Fruit fly (Drosophila melanogaster) whole organism, embryonic: ENCODE data around the gene CG12123.
A peak's percentile ranks its signal among the peaks of the same experiment; 100 is the strongest.

Experiments
- Atf6 ChIP-seq: fragments of 200-800 bp; sonication (Bioruptor generic); IDR thresholded peaks from 2 replicates; pipeline ENCODE4 v1.3.6; 2022; ENCODE audit warnings: missing biosample characterization, missing genetic modification characterization
- Bgb ChIP-seq: fragments of 200-800 bp; sonication (Bioruptor generic); IDR thresholded peaks from 2 replicates; pipeline ENCODE4 v1.3.6; 2022; ENCODE audit warnings: missing biosample characterization, missing genetic modification characterization; ENCODE audit not compliant: partially characterized antibody
- BtbVII ChIP-seq: fragments of 200-800 bp; sonication (Bioruptor generic); optimal IDR thresholded peaks from 3 replicates; lab custom pipeline; 2017; ENCODE audit warnings: missing biosample characterization, mild to moderate bottlenecking, missing genetic modification characterization
- C15 ChIP-seq: fragments of 200-800 bp; sonication (Bioruptor generic); IDR thresholded peaks from 3 replicates; pipeline ENCODE4 v1.3.6; 2022; ENCODE audit warnings: missing biosample characterization, missing genetic modification characterization
- CG10209 ChIP-seq: fragments of 200-800 bp; sonication (Bioruptor generic); optimal IDR thresholded peaks from 3 replicates; lab custom pipeline; 2017; ENCODE audit warnings: missing biosample characterization, mild to moderate bottlenecking, missing genetic modification characterization, missing genetic modification reagents
- CG11723 ChIP-seq: fragments of 200-800 bp; sonication (Bioruptor generic); optimal IDR thresholded peaks from 2 replicates; lab custom pipeline; 2017; ENCODE audit warnings: missing biosample characterization, mild to moderate bottlenecking, missing genetic modification characterization
- CG12299 ChIP-seq: fragments of 200-800 bp; sonication (Bioruptor generic); optimal IDR thresholded peaks from 2 replicates; lab custom pipeline; 2018; ENCODE audit warnings: missing biosample characterization, mild to moderate bottlenecking, missing genetic modification characterization
- CG13424 ChIP-seq: fragments of 200-800 bp; sonication (Bioruptor generic); optimal IDR thresholded peaks from 2 replicates; lab custom pipeline; 2019; ENCODE audit warnings: missing biosample characterization, mild to moderate bottlenecking, missing genetic modification characterization, moderate library complexity
- CG13894 ChIP-seq: fragments of 200-800 bp; sonication (Bioruptor generic); optimal IDR thresholded peaks from 3 replicates; lab custom pipeline; 2018; ENCODE audit warnings: missing biosample characterization, mild to moderate bottlenecking, missing genetic modification characterization, moderate library complexity
- CG1602 ChIP-seq: fragments of 200-800 bp; sonication (Bioruptor generic); optimal IDR thresholded peaks from 3 replicates; lab custom pipeline; 2016; ENCODE audit warnings: missing biosample characterization, missing genetic modification characterization
- CG17186 ChIP-seq: fragments of 200-800 bp; sonication (Bioruptor generic); optimal IDR thresholded peaks from 3 replicates; lab custom pipeline; 2017; ENCODE audit warnings: missing biosample characterization, missing genetic modification reagents, missing genetic modification characterization
- CG18476 ChIP-seq: fragments of 200-800 bp; sonication (Bioruptor generic); optimal IDR thresholded peaks from 2 replicates; lab custom pipeline; 2016; ENCODE audit warnings: missing biosample characterization, mild to moderate bottlenecking, missing genetic modification characterization
- CG18764 ChIP-seq: fragments of 200-800 bp; sonication (Bioruptor generic); optimal IDR thresholded peaks from 3 replicates; lab custom pipeline; 2016; ENCODE audit warnings: missing biosample characterization, missing genetic modification characterization
- CG30431 ChIP-seq: fragments of 200-800 bp; sonication (Bioruptor generic); optimal IDR thresholded peaks from 2 replicates; lab custom pipeline; 2017; ENCODE audit warnings: missing biosample characterization, missing genetic modification characterization
- CG31365 ChIP-seq: fragments of 200-800 bp; sonication (Bioruptor generic); optimal IDR thresholded peaks from 2 replicates; lab custom pipeline; 2018; ENCODE audit warnings: missing biosample characterization, mild to moderate bottlenecking, missing genetic modification characterization
- CG32767 ChIP-seq: fragments of 200-800 bp; sonication (Bioruptor generic); IDR thresholded peaks from 2 replicates; pipeline ENCODE4 v1.3.6; 2022; ENCODE audit warnings: missing biosample characterization, missing genetic modification characterization
- CG3995 ChIP-seq: fragments of 200-800 bp; sonication (Bioruptor generic); optimal IDR thresholded peaks from 3 replicates; lab custom pipeline; 2016; ENCODE audit warnings: missing biosample characterization, missing genetic modification characterization
- CG5953 ChIP-seq: fragments of 200-800 bp; sonication (Bioruptor generic); IDR thresholded peaks from 2 replicates; pipeline ENCODE4 v1.3.6; 2022; ENCODE audit warnings: missing biosample characterization, missing genetic modification characterization
- CG7372 ChIP-seq: fragments of 200-800 bp; sonication (Bioruptor generic); IDR thresholded peaks from 2 replicates; pipeline ENCODE4 v1.3.6; 2022; ENCODE audit warnings: missing biosample characterization, missing genetic modification characterization
- CG7963 ChIP-seq: fragments of 200-800 bp; sonication (Bioruptor generic); IDR thresholded peaks from 3 replicates; pipeline ENCODE4 v1.3.6; 2022; ENCODE audit warnings: missing biosample characterization, missing genetic modification characterization; ENCODE audit not compliant: partially characterized antibody
- CG8944 ChIP-seq: fragments of 200-800 bp; sonication (Bioruptor generic); optimal IDR thresholded peaks from 3 replicates; lab custom pipeline; 2016; ENCODE audit warnings: missing biosample characterization, missing genetic modification characterization
- CG9797 ChIP-seq: fragments of 200-800 bp; sonication (Bioruptor generic); optimal IDR thresholded peaks from 3 replicates; lab custom pipeline; 2018; ENCODE audit warnings: missing biosample characterization, mild to moderate bottlenecking, missing genetic modification characterization
- Dek ChIP-seq: fragments of 200-800 bp; sonication (Bioruptor generic); optimal IDR thresholded peaks from 3 replicates; lab custom pipeline; 2019; ENCODE audit warnings: missing biosample characterization, mild to moderate bottlenecking, missing genetic modification characterization, moderate library complexity
- Dip3 ChIP-seq: fragments of 200-800 bp; sonication (Bioruptor generic); optimal IDR thresholded peaks from 3 replicates; lab custom pipeline; 2016; ENCODE audit warnings: missing biosample characterization, missing genetic modification characterization
- ERR ChIP-seq: fragments of 200-800 bp; sonication (Bioruptor generic); optimal IDR thresholded peaks from 2 replicates; lab custom pipeline; 2016; ENCODE audit warnings: missing biosample characterization, missing genetic modification characterization
- Ets65A ChIP-seq: fragments of 200-800 bp; sonication (Bioruptor generic); peaks from one replicate; lab custom pipeline; 2016; ENCODE audit warnings: missing biosample characterization, missing genetic modification characterization
- Fer3 ChIP-seq: fragments of 200-800 bp; sonication (Bioruptor generic); optimal IDR thresholded peaks from 2 replicates; lab custom pipeline; 2018; ENCODE audit warnings: missing biosample characterization, mild to moderate bottlenecking, missing genetic modification characterization, moderate library complexity
- Kr ChIP-seq: fragments of 200-800 bp; sonication (Bioruptor generic); optimal IDR thresholded peaks from 2 replicates; lab custom pipeline; 2017; ENCODE audit warnings: missing biosample characterization, mild to moderate bottlenecking, missing genetic modification characterization
- MTF-1 ChIP-seq: fragments of 200-800 bp; sonication (Bioruptor generic); optimal IDR thresholded peaks from 2 replicates; lab custom pipeline; 2018; ENCODE audit warnings: missing biosample characterization, mild to moderate bottlenecking, missing genetic modification characterization, borderline replicate concordance
- Nf-YA ChIP-seq: fragments of 200-800 bp; sonication (Bioruptor generic); IDR thresholded peaks from 2 replicates; pipeline ENCODE4 v1.3.6; 2022; ENCODE audit warnings: missing biosample characterization, missing genetic modification characterization
- Optix ChIP-seq: fragments of 200-800 bp; sonication (Bioruptor generic); IDR thresholded peaks from 3 replicates; pipeline ENCODE4 v1.3.6; 2022; ENCODE audit warnings: missing biosample characterization, missing genetic modification characterization
- Poxn ChIP-seq: fragments of 200-800 bp; sonication (Bioruptor generic); IDR thresholded peaks from 2 replicates; pipeline ENCODE4 v1.3.6; 2022; ENCODE audit warnings: missing biosample characterization, missing genetic modification characterization
- Ssrp ChIP-seq: fragments of 200-800 bp; sonication (Bioruptor generic); optimal IDR thresholded peaks from 2 replicates; lab custom pipeline; 2018; ENCODE audit warnings: missing biosample characterization, mild to moderate bottlenecking, missing genetic modification characterization, moderate library complexity
- ara ChIP-seq: fragments of 200-800 bp; sonication (Bioruptor generic); IDR thresholded peaks from 2 replicates; pipeline ENCODE4 v1.3.6; 2022; ENCODE audit warnings: missing biosample characterization, missing genetic modification characterization
- caup ChIP-seq: fragments of 200-800 bp; sonication (Bioruptor generic); optimal IDR thresholded peaks from 3 replicates; lab custom pipeline; 2017; ENCODE audit warnings: missing biosample characterization, mild to moderate bottlenecking, missing genetic modification characterization, moderate library complexity; ENCODE audit not compliant: severe bottlenecking
- da ChIP-seq: fragments of 200-800 bp; sonication (Bioruptor generic); optimal IDR thresholded peaks from 2 replicates; lab custom pipeline; 2016; ENCODE audit warnings: missing biosample characterization, missing genetic modification characterization
- dan ChIP-seq: fragments of 200-800 bp; sonication (Bioruptor generic); IDR thresholded peaks from 2 replicates; pipeline ENCODE4 v1.3.6; 2022; ENCODE audit warnings: missing biosample characterization, missing genetic modification characterization
- dysf ChIP-seq: fragments of 200-800 bp; sonication (Bioruptor generic); IDR thresholded peaks from 3 replicates; pipeline ENCODE4 v1.3.6; 2022; ENCODE audit warnings: missing biosample characterization, missing genetic modification characterization
- ems ChIP-seq: fragments of 200-800 bp; sonication (Bioruptor generic); optimal IDR thresholded peaks from 3 replicates; lab custom pipeline; 2016; ENCODE audit warnings: missing biosample characterization, missing genetic modification characterization
- fd64A ChIP-seq: fragments of 200-800 bp; sonication (Bioruptor generic); optimal IDR thresholded peaks from 3 replicates; lab custom pipeline; 2018; ENCODE audit warnings: missing biosample characterization, mild to moderate bottlenecking, missing genetic modification characterization
- hbn ChIP-seq: fragments of 200-800 bp; sonication (Bioruptor generic); IDR thresholded peaks from 2 replicates; pipeline ENCODE4 v1.3.6; 2022; ENCODE audit warnings: missing biosample characterization, missing genetic modification characterization; ENCODE audit not compliant: partially characterized antibody
- luna ChIP-seq: fragments of 200-800 bp; sonication (Bioruptor generic); optimal IDR thresholded peaks from 2 replicates; lab custom pipeline; 2016; ENCODE audit warnings: missing biosample characterization, missing genetic modification characterization
- nom ChIP-seq: fragments of 200-800 bp; sonication (Bioruptor generic); optimal IDR thresholded peaks from 2 replicates; lab custom pipeline; 2017; ENCODE audit warnings: missing biosample characterization, missing genetic modification characterization, mild to moderate bottlenecking, moderate library complexity, missing genetic modification reagents
- p53 ChIP-seq: fragments of 200-800 bp; sonication (Bioruptor generic); optimal IDR thresholded peaks from 2 replicates; lab custom pipeline; 2016; ENCODE audit warnings: missing biosample characterization, missing genetic modification characterization
- rib ChIP-seq: fragments of 200-800 bp; sonication (Bioruptor generic); IDR thresholded peaks from 2 replicates; pipeline ENCODE4 v1.3.6; 2022; ENCODE audit warnings: missing biosample characterization, missing genetic modification characterization
- so ChIP-seq: fragments of 200-800 bp; sonication (Bioruptor generic); IDR thresholded peaks from 3 replicates; pipeline ENCODE4 v1.3.6; 2022; ENCODE audit warnings: missing biosample characterization, missing genetic modification characterization
- sug ChIP-seq: fragments of 200-800 bp; optimal IDR thresholded peaks from 2 replicates; lab custom pipeline; 2019; ENCODE audit warnings: missing biosample characterization, mild to moderate bottlenecking, missing genetic modification characterization, moderate library complexity
- tna ChIP-seq: fragments of 200-800 bp; sonication (Bioruptor generic); IDR thresholded peaks from 2 replicates; pipeline ENCODE4 v1.3.6; 2022; ENCODE audit warnings: missing biosample characterization, missing genetic modification characterization; ENCODE audit not compliant: partially characterized antibody
- toy ChIP-seq: fragments of 200-800 bp; sonication (Bioruptor generic); IDR thresholded peaks from 2 replicates; pipeline ENCODE4 v1.3.6; 2022; ENCODE audit warnings: missing biosample characterization, missing genetic modification characterization
- trh ChIP-seq: fragments of 200-800 bp; sonication (Bioruptor generic); optimal IDR thresholded peaks from 2 replicates; lab custom pipeline; 2016; ENCODE audit warnings: missing biosample characterization, missing genetic modification characterization
- zf30C ChIP-seq: fragments of 200-800 bp; sonication (Bioruptor generic); optimal IDR thresholded peaks from 3 replicates; lab custom pipeline; 2018; ENCODE audit warnings: missing biosample characterization, mild to moderate bottlenecking, missing genetic modification characterization

CG12123 gene

DNA sequence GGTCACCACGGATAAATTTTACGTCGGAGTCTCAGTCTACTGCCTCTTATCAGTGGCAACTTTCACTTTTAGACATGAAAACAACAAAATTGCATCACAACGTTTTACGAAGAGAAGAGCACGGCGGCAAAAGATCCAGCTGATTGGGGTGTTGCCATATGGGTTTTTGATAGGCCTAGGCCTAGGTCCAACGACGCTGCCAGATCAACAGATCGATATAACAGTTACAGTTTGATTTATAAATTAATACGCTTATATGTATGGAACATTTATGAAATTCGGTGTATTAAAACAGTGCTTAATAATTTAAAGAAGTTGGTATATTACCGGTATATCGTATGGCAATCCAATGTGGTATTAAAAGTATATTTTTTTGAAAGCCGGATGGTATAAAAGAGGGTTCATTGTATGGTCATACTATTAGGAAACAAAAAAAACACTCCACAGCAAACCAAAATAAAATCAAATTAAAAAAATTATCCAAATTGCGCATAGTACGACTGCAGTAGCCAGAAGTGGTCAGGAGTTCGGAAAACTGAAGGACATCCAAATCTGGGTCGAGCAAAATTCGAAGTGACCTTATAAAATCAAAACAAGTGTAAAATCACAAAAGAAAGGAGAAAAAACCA, 5.4 kb downstream of the CG12123 start, which contains the start of gene CG1440 (continued):
- TF ChIP-seq dysf (GFP tag; lab: Robert Waterston, UW): no peak
- no peak for TF ChIP-seq MTF-1 (GFP tag; lab: Kevin White, UChicago)
- no peak for TF ChIP-seq p53 (GFP tag; lab: Kevin White, UChicago)
- no peak for TF ChIP-seq CG7963 (GFP tag; lab: Robert Waterston, UW)
- TF ChIP-seq Optix: no peak
- TF ChIP-seq fd64A (GFP tag; lab: Kevin White, UChicago): no peak
- TF ChIP-seq CG18476: peak; percentile 9
- no peak for TF ChIP-seq zf30C
- no peak for TF ChIP-seq sug (tag; lab: Kevin White, UChicago)
- TF ChIP-seq CG9797: peak; percentile 88
- TF ChIP-seq Atf6 (GFP tag; lab: Robert Waterston, UW): 0 out of 2 replicates have a peak, but pooled peaks have one; percentile 5
- no peak for TF ChIP-seq Dek
- TF ChIP-seq CG3995 (GFP tag; lab: Kevin White, UChicago): no peak
- TF ChIP-seq da (GFP tag; lab: Kevin White, UChicago): no peak
- no peak for TF ChIP-seq Ssrp (tag; lab: Kevin White, UChicago)
- no peak for TF ChIP-seq luna (GFP tag; lab: Kevin White, UChicago)
- no peak for TF ChIP-seq CG17186
- peak; percentile 40 for TF ChIP-seq Dip3 (GFP tag; lab: Kevin White, UChicago)
- no peak for TF ChIP-seq hbn (GFP tag; lab: Robert Waterston, UW)
- TF ChIP-seq so (GFP tag; lab: Robert Waterston, UW): no peak
- no peak for TF ChIP-seq CG1602 (GFP tag; lab: Kevin White, UChicago)
- TF ChIP-seq Fer3 (tag; lab: Kevin White, UChicago): no peak
- no peak for TF ChIP-seq rib (GFP tag; lab: Robert Waterston, UW)
- no peak for TF ChIP-seq CG30431 (GFP tag; lab: Kevin White, UChicago)
- peak; percentile 14 for TF ChIP-seq CG13424
- TF ChIP-seq ara (GFP tag; lab: Robert Waterston, UW): no peak
- no peak for TF ChIP-seq CG13894 (tag; lab: Kevin White, UChicago)
- no peak for TF ChIP-seq CG31365 (tag; lab: Kevin White, UChicago)
- no peak for TF ChIP-seq Bgb (GFP tag; lab: Robert Waterston, UW)
- TF ChIP-seq ERR: no peak
- TF ChIP-seq C15 (GFP tag; lab: Robert Waterston, UW): no peak
- TF ChIP-seq trh (GFP tag; lab: Kevin White, UChicago): no peak
- TF ChIP-seq Poxn (GFP tag; lab: Robert Waterston, UW): no peak
- no peak for TF ChIP-seq tna (GFP tag; lab: Robert Waterston, UW)
- no peak for TF ChIP-seq dan
- peak; percentile 31 for TF ChIP-seq Ets65A
- TF ChIP-seq CG18764 (GFP tag; lab: Kevin White, UChicago): no peak
- TF ChIP-seq CG32767 (GFP tag; lab: Robert Waterston, UW): 0 out of 2 replicates have a peak, but pooled peaks have one; percentile 24
- no peak for TF ChIP-seq CG7372 (GFP tag; lab: Robert Waterston, UW)
- TF ChIP-seq CG11723 (GFP tag; lab: Kevin White, UChicago): no peak
- TF ChIP-seq Kr (GFP tag; lab: Kevin White, UChicago): no peak
- no peak for TF ChIP-seq CG10209 (GFP tag; lab: Kevin White, UChicago)
- TF ChIP-seq caup (GFP tag; lab: Kevin White, UChicago): peak; percentile 8
- TF ChIP-seq CG5953 (GFP tag; lab: Robert Waterston, UW): no peak
- TF ChIP-seq nom (GFP tag; lab: Kevin White, UChicago): no peak
- no peak for TF ChIP-seq BtbVII (GFP tag; lab: Kevin White, UChicago)
- no peak for TF ChIP-seq ems
- TF ChIP-seq CG8944 (GFP tag; lab: Kevin White, UChicago): no peak
- no peak for TF ChIP-seq Nf-YA
- no peak for TF ChIP-seq CG12299
- TF ChIP-seq toy (GFP tag; lab: Robert Waterston, UW): no peak
